Worm (Caenorhabditis elegans) whole organism, late embryonic: ENCODE measurements around the gene T22B2.5.
A peak's percentile ranks its signal among the peaks of the same experiment; 100 is the strongest.

Experiments
- C08G9.2 ChIP-seq: sonication (generic microtip); optimal IDR thresholded peaks from 2 replicates; lab custom pipeline; 2016; ENCODE audit warnings: mild to moderate bottlenecking, missing genetic modification characterization, moderate library complexity, missing compliant biosample characterization
- C38D4.7 ChIP-seq: fragments of 200-800 bp; sonication (Bioruptor generic); optimal IDR thresholded peaks from 2 replicates; lab custom pipeline; 2018; ENCODE audit warnings: mild to moderate bottlenecking, missing genetic modification characterization, moderate library complexity, missing compliant biosample characterization
- F13H6.1 ChIP-seq: sonication (generic microtip); optimal IDR thresholded peaks from 2 replicates; lab custom pipeline; 2016; ENCODE audit warnings: missing genetic modification characterization, missing compliant biosample characterization
- K09A11.1 ChIP-seq: sonication (generic microtip); optimal IDR thresholded peaks from 2 replicates; lab custom pipeline; 2017; ENCODE audit warnings: antibody characterized with exemption, mild to moderate bottlenecking, missing genetic modification characterization, missing compliant biosample characterization; ENCODE audit not compliant: insufficient read depth
- T23F11.4 ChIP-seq: fragments of 200-800 bp; sonication (Bioruptor generic); optimal IDR thresholded peaks from 2 replicates; lab custom pipeline; 2018; ENCODE audit warnings: mild to moderate bottlenecking, missing genetic modification characterization, missing compliant biosample characterization
- ahr-1 ChIP-seq: sonication (generic microtip); optimal IDR thresholded peaks from 2 replicates; lab custom pipeline; 2016; ENCODE audit warnings: missing genetic modification characterization, missing compliant biosample characterization
- ama-1 ChIP-seq: fragments of 150-350 bp; optimal IDR thresholded peaks from 2 replicates; lab custom pipeline; 2014
- ceh-14 ChIP-seq: sonication (generic microtip); optimal IDR thresholded peaks from 2 replicates; lab custom pipeline; 2016; ENCODE audit warnings: missing genotype, missing genetic modification characterization, missing compliant biosample characterization
- ceh-18 ChIP-seq: sonication (generic microtip); optimal IDR thresholded peaks from 2 replicates; lab custom pipeline; 2016; ENCODE audit warnings: missing genetic modification characterization, missing compliant biosample characterization
- ceh-19 ChIP-seq: fragments of 200-800 bp; sonication (Bioruptor generic); optimal IDR thresholded peaks from 2 replicates; lab custom pipeline; 2018; ENCODE audit warnings: mild to moderate bottlenecking, missing genetic modification characterization, missing compliant biosample characterization
- ceh-2 ChIP-seq: sonication (generic microtip); optimal IDR thresholded peaks from 2 replicates; lab custom pipeline; 2016; ENCODE audit warnings: missing genotype, missing genetic modification characterization, missing compliant biosample characterization
- ceh-22 ChIP-seq: sonication (generic microtip); optimal IDR thresholded peaks from 2 replicates; lab custom pipeline; 2017; ENCODE audit warnings: missing biosample characterization, missing genetic modification characterization
- ceh-24 ChIP-seq: sonication (generic microtip); optimal IDR thresholded peaks from 2 replicates; lab custom pipeline; 2016; ENCODE audit warnings: mild to moderate bottlenecking, missing genetic modification characterization, missing compliant biosample characterization
- ceh-31 ChIP-seq: sonication (generic microtip); optimal IDR thresholded peaks from 2 replicates; lab custom pipeline; 2016; ENCODE audit warnings: missing genetic modification characterization, missing compliant biosample characterization
- ceh-34 ChIP-seq: sonication (generic microtip); optimal IDR thresholded peaks from 2 replicates; lab custom pipeline; 2016; ENCODE audit warnings: mild to moderate bottlenecking, missing genetic modification characterization, missing compliant biosample characterization
- ceh-6 ChIP-seq: fragments of 200-800 bp; sonication (Bioruptor generic); optimal IDR thresholded peaks from 2 replicates; lab custom pipeline; 2018; ENCODE audit warnings: mild to moderate bottlenecking, missing genetic modification characterization, missing compliant biosample characterization
- ceh-9 ChIP-seq: sonication (generic microtip); optimal IDR thresholded peaks from 2 replicates; lab custom pipeline; 2016; ENCODE audit warnings: mild to moderate bottlenecking, missing genetic modification characterization, inconsistent platforms, missing compliant biosample characterization
- che-1 ChIP-seq: sonication (generic microtip); optimal IDR thresholded peaks from 2 replicates; lab custom pipeline; 2016; ENCODE audit warnings: mild to moderate bottlenecking, missing genetic modification characterization, missing compliant biosample characterization
- dmd-4 ChIP-seq: sonication (generic microtip); optimal IDR thresholded peaks from 2 replicates; lab custom pipeline; 2016; ENCODE audit warnings: borderline replicate concordance, missing genetic modification characterization, missing compliant biosample characterization
- dve-1 ChIP-seq: sonication (generic microtip); optimal IDR thresholded peaks from 2 replicates; lab custom pipeline; 2017; ENCODE audit warnings: antibody characterized with exemption, mild to moderate bottlenecking, missing genetic modification characterization, missing compliant biosample characterization
- elt-2 ChIP-seq: sonication (generic microtip); optimal IDR thresholded peaks from 2 replicates; lab custom pipeline; 2016; ENCODE audit warnings: missing genetic modification reagents, missing genetic modification characterization, missing compliant biosample characterization
- elt-4 ChIP-seq: sonication (generic microtip); optimal IDR thresholded peaks from 2 replicates; lab custom pipeline; 2016; ENCODE audit warnings: missing genetic modification characterization, missing compliant biosample characterization
- ets-4 ChIP-seq: sonication (generic microtip); optimal IDR thresholded peaks from 2 replicates; lab custom pipeline; 2016; ENCODE audit warnings: missing genetic modification characterization, missing compliant biosample characterization
- eyg-1 ChIP-seq: sonication (generic microtip); optimal IDR thresholded peaks from 2 replicates; lab custom pipeline; 2016; ENCODE audit warnings: missing genotype, missing genetic modification characterization, missing compliant biosample characterization
- fax-1 ChIP-seq: sonication (generic microtip); optimal IDR thresholded peaks from 2 replicates; lab custom pipeline; 2016; ENCODE audit warnings: missing genotype, missing genetic modification characterization, missing compliant biosample characterization
- gmeb-2 ChIP-seq: sonication (generic microtip); optimal IDR thresholded peaks from 2 replicates; lab custom pipeline; 2016; ENCODE audit warnings: missing genetic modification characterization, inconsistent platforms, missing compliant biosample characterization
- hlh-15 ChIP-seq: sonication (generic microtip); optimal IDR thresholded peaks from 2 replicates; lab custom pipeline; 2016; ENCODE audit warnings: missing genetic modification characterization, missing compliant biosample characterization
- hlh-30 ChIP-seq: sonication (generic microtip); optimal IDR thresholded peaks from 2 replicates; lab custom pipeline; 2017; ENCODE audit warnings: antibody characterized with exemption, missing genetic modification characterization, missing compliant biosample characterization; ENCODE audit not compliant: insufficient read depth
- hlh-8 ChIP-seq: sonication (generic microtip); optimal IDR thresholded peaks from 2 replicates; lab custom pipeline; 2016; ENCODE audit warnings: missing genotype, missing genetic modification characterization, missing compliant biosample characterization
- lim-6 ChIP-seq: sonication (generic microtip); optimal IDR thresholded peaks from 2 replicates; lab custom pipeline; 2016; ENCODE audit warnings: missing genetic modification characterization, missing compliant biosample characterization
- madf-2 ChIP-seq: sonication (generic microtip); optimal IDR thresholded peaks from 2 replicates; lab custom pipeline; 2017; ENCODE audit warnings: missing genetic modification characterization, missing compliant biosample characterization
- mec-3 ChIP-seq: sonication (generic microtip); optimal IDR thresholded peaks from 2 replicates; lab custom pipeline; 2016; ENCODE audit warnings: borderline replicate concordance, missing genetic modification characterization, missing compliant biosample characterization
- nfya-1 ChIP-seq: sonication (generic microtip); optimal IDR thresholded peaks from 2 replicates; lab custom pipeline; 2017; ENCODE audit warnings: missing genetic modification characterization, mild to moderate bottlenecking, missing compliant biosample characterization, antibody characterized with exemption, moderate library complexity
- nhr-11 ChIP-seq: fragments of 150-350 bp; optimal IDR thresholded peaks from 2 replicates; lab custom pipeline; 2014; ENCODE audit warnings: missing biosample characterization, missing genetic modification characterization
- npax-4 ChIP-seq: sonication (generic microtip); optimal IDR thresholded peaks from 2 replicates; lab custom pipeline; 2016; ENCODE audit warnings: missing genetic modification characterization, missing compliant biosample characterization
- odd-2 ChIP-seq: sonication (generic microtip); optimal IDR thresholded peaks from 2 replicates; lab custom pipeline; 2017; ENCODE audit warnings: antibody characterized with exemption, mild to moderate bottlenecking, missing genetic modification characterization, missing compliant biosample characterization
- pag-3 ChIP-seq: sonication (generic microtip); optimal IDR thresholded peaks from 2 replicates; lab custom pipeline; 2016; ENCODE audit warnings: missing compliant biosample characterization, missing genetic modification characterization, borderline replicate concordance
- pat-9 ChIP-seq: fragments of 200-800 bp; sonication (Bioruptor generic); optimal IDR thresholded peaks from 2 replicates; lab custom pipeline; 2018; ENCODE audit warnings: mild to moderate bottlenecking, missing genetic modification characterization, moderate library complexity, missing compliant biosample characterization
- pax-1 ChIP-seq: fragments of 150-350 bp; optimal IDR thresholded peaks from 2 replicates; lab custom pipeline; 2014; ENCODE audit warnings: missing biosample characterization, missing genetic modification characterization
- pha-4 ChIP-seq: fragments of 150-350 bp; optimal IDR thresholded peaks from 2 replicates; lab custom pipeline; 2018; ENCODE audit warnings: missing biosample characterization, missing genetic modification reagents, missing genetic modification characterization
- pros-1 ChIP-seq: fragments of 150-350 bp; optimal IDR thresholded peaks from 2 replicates; lab custom pipeline; 2014; ENCODE audit warnings: missing biosample characterization, missing genetic modification reagents, missing genetic modification characterization
- sdc-2 ChIP-seq: sonication (generic microtip); optimal IDR thresholded peaks from 2 replicates; lab custom pipeline; 2016; ENCODE audit warnings: missing genotype, missing genetic modification characterization, missing compliant biosample characterization
- sox-2 ChIP-seq: fragments of 200-800 bp; sonication (Bioruptor generic); IDR thresholded peaks from 2 replicates; pipeline ENCODE4 v1.3.6; 2022; ENCODE audit warnings: missing genetic modification reagents, missing genetic modification characterization, missing compliant biosample characterization
- sox-4 ChIP-seq: sonication (generic microtip); optimal IDR thresholded peaks from 2 replicates; lab custom pipeline; 2017; ENCODE audit warnings: mild to moderate bottlenecking, missing genetic modification characterization, inconsistent platforms, missing compliant biosample characterization
- syd-9 ChIP-seq: sonication (generic microtip); optimal IDR thresholded peaks from 2 replicates; lab custom pipeline; 2016; ENCODE audit warnings: mild to moderate bottlenecking, missing genetic modification characterization, moderate library complexity, missing compliant biosample characterization
- tbx-7 ChIP-seq: sonication (generic microtip); optimal IDR thresholded peaks from 2 replicates; lab custom pipeline; 2016; ENCODE audit warnings: missing genotype, missing genetic modification characterization, missing compliant biosample characterization
- ttx-3 ChIP-seq: sonication (generic microtip); optimal IDR thresholded peaks from 2 replicates; lab custom pipeline; 2016; ENCODE audit warnings: missing genetic modification reagents, missing genetic modification characterization, missing compliant biosample characterization
- unc-3 ChIP-seq, 2 experiments: fragments of 200-800 bp in 1 of 2; sonication (Bioruptor generic) in 1 of 2; sonication (generic microtip) in 1 of 2; conservative IDR thresholded peaks in 1 of 2; optimal IDR thresholded peaks in 1 of 2; 2 replicates each; pipeline versions ENCODE4 v1.3.6 to Lab custom; 2016 to 2022; ENCODE audit warnings: missing compliant biosample characterization in 2 of 2, missing genetic modification characterization in 2 of 2, missing genetic modification reagents in 1 of 2
- unc-55 ChIP-seq: sonication (generic microtip); optimal IDR thresholded peaks from 2 replicates; lab custom pipeline; 2017; ENCODE audit warnings: missing biosample characterization, missing genetic modification reagents, missing genetic modification characterization
- unc-86 ChIP-seq: sonication (generic microtip); optimal IDR thresholded peaks from 2 replicates; lab custom pipeline; 2016; ENCODE audit warnings: missing genetic modification characterization, missing compliant biosample characterization
- zip-5 ChIP-seq: sonication (generic microtip); optimal IDR thresholded peaks from 2 replicates; lab custom pipeline; 2016; ENCODE audit warnings: missing genetic modification characterization, missing compliant biosample characterization

Gene T22B2.5

DNA sequence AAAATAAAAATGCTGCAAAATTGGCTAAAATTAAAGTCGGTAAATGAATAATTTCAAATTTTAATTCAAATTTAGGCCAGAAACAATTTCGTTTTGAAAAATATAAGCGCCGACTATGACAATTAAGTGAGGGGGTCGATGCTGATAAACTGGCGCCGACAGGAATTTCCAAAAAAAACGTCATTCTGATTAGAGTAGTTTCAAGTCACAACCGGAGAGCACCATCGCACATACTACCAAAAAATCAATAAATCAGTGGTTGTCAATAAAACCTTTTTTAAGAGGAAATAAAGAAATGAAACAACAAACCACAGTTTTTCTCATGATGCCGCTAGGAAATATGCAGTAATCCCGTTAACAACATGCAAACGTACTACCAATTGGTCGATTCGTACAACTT, 37.8 kb upstream of the T22B2.5 start:
- TF ChIP-seq ceh-18 (tag; lab: Kevin White, UChicago): no peak
- TF ChIP-seq, all 69 proteins: peak for 0

DNA sequence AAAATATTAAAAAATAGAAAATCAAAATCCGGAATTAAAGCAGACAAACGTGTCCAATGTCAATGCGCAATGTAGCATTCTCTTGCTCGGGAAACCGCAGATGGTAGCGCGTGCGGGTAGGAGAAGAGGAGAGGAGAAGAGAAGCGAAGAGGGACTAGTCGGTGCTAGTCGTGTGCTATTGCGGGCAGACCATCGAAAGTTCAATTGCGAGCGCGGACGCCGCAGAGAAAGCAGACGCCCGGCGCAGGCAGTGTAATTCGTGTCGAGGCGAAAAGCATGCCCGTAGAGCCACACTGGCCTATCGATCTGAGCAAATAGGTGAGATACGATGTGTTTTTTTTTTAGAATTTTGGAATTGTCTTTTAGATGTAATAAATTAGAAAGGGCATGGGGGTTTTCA, 34.5 kb upstream of the T22B2.5 start:
- TF ChIP-seq dmd-4: no peak
- TF ChIP-seq ceh-24 (tag; lab: Kevin White, UChicago): no peak
- no peak for TF ChIP-seq ahr-1 (tag; lab: Kevin White, UChicago)
- TF ChIP-seq K09A11.1 (tag; lab: Kevin White, UChicago): no peak
- TF ChIP-seq ceh-9 (tag; lab: Kevin White, UChicago): no peak
- no peak for TF ChIP-seq dve-1 (tag; lab: Kevin White, UChicago)
- no peak for TF ChIP-seq pha-4 (tag; lab: Kevin White, UChicago)
- TF ChIP-seq madf-2 (tag; lab: Kevin White, UChicago): no peak
- no peak for TF ChIP-seq che-1
- TF ChIP-seq eyg-1 (tag; lab: Kevin White, UChicago): no peak
- TF ChIP-seq pax-1 (tag; lab: Kevin White, UChicago): no peak
- TF ChIP-seq mec-3 (tag; lab: Kevin White, UChicago): no peak
- TF ChIP-seq F13H6.1 (tag; lab: Kevin White, UChicago): peak; percentile 40
- no peak for TF ChIP-seq unc-86 (tag; lab: Kevin White, UChicago)
- TF ChIP-seq T23F11.4: no peak
- no peak for TF ChIP-seq ceh-22
- TF ChIP-seq ceh-34: peak; percentile 55
- TF ChIP-seq ceh-18 (tag; lab: Kevin White, UChicago): peak; percentile 63
- TF ChIP-seq syd-9 (tag; lab: Kevin White, UChicago): no peak
- TF ChIP-seq odd-2 (tag; lab: Kevin White, UChicago): no peak
- no peak for TF ChIP-seq hlh-30 (tag; lab: Kevin White, UChicago)
- TF ChIP-seq hlh-8 (tag; lab: Kevin White, UChicago): no peak
- TF ChIP-seq fax-1 (tag; lab: Kevin White, UChicago): no peak
- TF ChIP-seq elt-2 (tag; lab: Kevin White, UChicago): no peak
- no peak for TF ChIP-seq C38D4.7
- TF ChIP-seq sdc-2 (tag; lab: Kevin White, UChicago): no peak
- TF ChIP-seq sox-2 (GFP tag; lab: Robert Waterston, UW): no peak
- TF ChIP-seq hlh-15 (tag; lab: Kevin White, UChicago): no peak
- TF ChIP-seq zip-5 (tag; lab: Kevin White, UChicago): no peak
- TF ChIP-seq gmeb-2 (tag; lab: Kevin White, UChicago): no peak
- peak; percentile 23 for TF ChIP-seq unc-55 (GFP tag; lab: Kevin White, UChicago)
- peak; percentile 57 for TF ChIP-seq nfya-1
- peak; percentile 48 for TF ChIP-seq ceh-31
- no peak for TF ChIP-seq ceh-14 (tag; lab: Kevin White, UChicago)
- no peak for TF ChIP-seq elt-4 (tag; lab: Kevin White, UChicago)
- TF ChIP-seq C08G9.2 (tag; lab: Kevin White, UChicago): no peak
- no peak for TF ChIP-seq ttx-3 (tag; lab: Kevin White, UChicago)
- TF ChIP-seq ceh-19 (GFP tag; lab: Kevin White, UChicago): no peak
- TF ChIP-seq lim-6 (tag; lab: Kevin White, UChicago): no peak
- TF ChIP-seq npax-4 (tag; lab: Kevin White, UChicago): no peak
- no peak for TF ChIP-seq ceh-6
- no peak for TF ChIP-seq ama-1 (lab: Kevin White, UChicago)
- TF ChIP-seq nhr-11 (tag; lab: Kevin White, UChicago): no peak
- TF ChIP-seq ceh-2 (tag; lab: Kevin White, UChicago): peak; percentile 16
- TF ChIP-seq pat-9 (tag; lab: Kevin White, UChicago): no peak
- no peak for TF ChIP-seq ets-4 (tag; lab: Kevin White, UChicago)
- no peak for TF ChIP-seq unc-3 (GFP tag; conservative IDR thresholded peaks at IDR 0.05; lab: Robert Waterston, UW)
- no peak for TF ChIP-seq unc-3 (tag; optimal IDR thresholded peaks at IDR 0.05; lab: Kevin White, UChicago)
- no peak for TF ChIP-seq pag-3 (tag; lab: Kevin White, UChicago)
- no peak for TF ChIP-seq tbx-7 (tag; lab: Kevin White, UChicago)
- no peak for TF ChIP-seq pros-1 (tag; lab: Kevin White, UChicago)
- TF ChIP-seq sox-4 (tag; lab: Kevin White, UChicago): no peak
